Worm (Caenorhabditis elegans) whole organism, young adult: ENCODE results near the gene F36H9.1.

Experiments
- B0261.1 ChIP-seq: sonication (generic microtip); optimal IDR thresholded peaks from 2 replicates; lab custom pipeline; 2016; ENCODE audit warnings: mild to moderate bottlenecking, missing genetic modification characterization, moderate library complexity, missing compliant biosample characterization
- B0336.3 ChIP-seq: fragments of 200-800 bp; sonication (Bioruptor generic); IDR thresholded peaks from 2 replicates; pipeline ENCODE4 v1.3.6; 2022; ENCODE audit warnings: missing genetic modification characterization, missing compliant biosample characterization
- D2030.7 ChIP-seq: fragments of 200-800 bp; sonication (Bioruptor generic); IDR thresholded peaks from 2 replicates; pipeline ENCODE4 v1.3.6; 2022; ENCODE audit warnings: missing genetic modification reagents, missing genetic modification characterization, missing compliant biosample characterization
- F33H1.4 ChIP-seq: fragments of 200-800 bp; sonication (Bioruptor generic); IDR thresholded peaks from 2 replicates; pipeline ENCODE4 v1.3.6; 2022; ENCODE audit warnings: missing genetic modification reagents, missing genetic modification characterization, missing compliant biosample characterization
- F57C9.4 ChIP-seq: sonication (generic microtip); optimal IDR thresholded peaks from 2 replicates; lab custom pipeline; 2017; ENCODE audit warnings: mild to moderate bottlenecking, missing genetic modification characterization, missing compliant biosample characterization
- T07F8.4 ChIP-seq: sonication (generic microtip); optimal IDR thresholded peaks from 2 replicates; lab custom pipeline; 2016; ENCODE audit warnings: mild to moderate bottlenecking, missing genetic modification characterization, moderate library complexity, missing compliant biosample characterization
- Y79H2A.3 ChIP-seq: fragments of 200-800 bp; sonication (Bioruptor generic); conservative IDR thresholded peaks from 2 replicates; pipeline ENCODE4 v1.3.6; 2022; ENCODE audit warnings: missing genetic modification reagents, missing genetic modification characterization, missing compliant biosample characterization
- ama-1 ChIP-seq, 3 experiments: fragments of 150-350 bp in 1 of 3; sonication (generic microtip) in 2 of 3; optimal IDR thresholded peaks; 2 replicates each; lab custom pipeline; 2014 to 2018; ENCODE audit warnings: missing biosample characterization in 2 of 3, missing genetic modification characterization in 2 of 3, missing genetic modification reagents in 2 of 3
- atf-7 ChIP-seq: sonication (generic microtip); optimal IDR thresholded peaks from 2 replicates; lab custom pipeline; 2017; ENCODE audit warnings: mild to moderate bottlenecking, missing genetic modification characterization, missing compliant biosample characterization
- athp-1 ChIP-seq: sonication (generic microtip); optimal IDR thresholded peaks from 2 replicates; lab custom pipeline; 2017; ENCODE audit warnings: mild to moderate bottlenecking, missing genetic modification characterization, missing compliant biosample characterization
- attf-3 ChIP-seq: fragments of 200-800 bp; sonication (Bioruptor generic); conservative IDR thresholded peaks from 2 replicates; pipeline ENCODE4 v1.3.6; 2022; ENCODE audit warnings: missing genetic modification reagents, missing genetic modification characterization, missing compliant biosample characterization
- attf-6 ChIP-seq: fragments of 200-800 bp; sonication (Bioruptor generic); IDR thresholded peaks from 2 replicates; pipeline ENCODE4 v1.3.6; 2022; ENCODE audit warnings: missing genetic modification reagents, missing genetic modification characterization, missing compliant biosample characterization
- bed-1 ChIP-seq: fragments of 200-800 bp; sonication (Bioruptor generic); IDR thresholded peaks from 2 replicates; pipeline ENCODE4 v1.3.6; 2022; ENCODE audit warnings: missing genetic modification reagents, missing genetic modification characterization, missing compliant biosample characterization
- ceh-79 ChIP-seq: sonication (generic microtip); optimal IDR thresholded peaks from 2 replicates; lab custom pipeline; 2017; ENCODE audit warnings: mild to moderate bottlenecking, missing genetic modification characterization, missing compliant biosample characterization
- ceh-91 ChIP-seq: fragments of 200-800 bp; sonication (Bioruptor generic); IDR thresholded peaks from 2 replicates; pipeline ENCODE4 v1.3.6; 2022; ENCODE audit warnings: missing genetic modification reagents, missing genetic modification characterization, missing compliant biosample characterization
- dox-1 ChIP-seq: fragments of 200-800 bp; sonication (Bioruptor generic); IDR thresholded peaks from 2 replicates; pipeline ENCODE4 v1.3.6; 2022; ENCODE audit warnings: missing genetic modification reagents, missing genetic modification characterization, missing compliant biosample characterization
- dpff-1 ChIP-seq: sonication (generic microtip); optimal IDR thresholded peaks from 2 replicates; lab custom pipeline; 2017; ENCODE audit warnings: mild to moderate bottlenecking, missing genetic modification characterization, missing compliant biosample characterization
- dpl-1 ChIP-seq: fragments of 150-350 bp; optimal IDR thresholded peaks from 2 replicates; lab custom pipeline; 2014; ENCODE audit warnings: missing biosample characterization, missing genetic modification reagents, missing genetic modification characterization
- efl-1 ChIP-seq: fragments of 150-350 bp; optimal IDR thresholded peaks from 2 replicates; lab custom pipeline; 2014; ENCODE audit warnings: missing biosample characterization, missing genetic modification reagents, missing genetic modification characterization
- gei-17 ChIP-seq: fragments of 200-800 bp; sonication (Bioruptor generic); optimal IDR thresholded peaks from 2 replicates; lab custom pipeline; 2018; ENCODE audit warnings: mild to moderate bottlenecking, missing genetic modification characterization, missing compliant biosample characterization
- hlh-26 ChIP-seq: fragments of 200-800 bp; sonication (Bioruptor generic); conservative IDR thresholded peaks from 2 replicates; pipeline ENCODE4 v1.3.6; 2022; ENCODE audit warnings: missing genetic modification reagents, missing genetic modification characterization, missing compliant biosample characterization
- hrde-1 ChIP-seq: sonication (generic microtip); optimal IDR thresholded peaks from 2 replicates; lab custom pipeline; 2016; ENCODE audit warnings: missing genetic modification characterization, mild to moderate bottlenecking, missing compliant biosample characterization, moderate library complexity, missing genotype, missing genetic modification reagents, borderline replicate concordance
- hsf-1 ChIP-seq: fragments of 200-800 bp; sonication (Bioruptor generic); IDR thresholded peaks from 2 replicates; pipeline ENCODE4 v1.3.6; 2022; ENCODE audit warnings: missing genetic modification reagents, missing genetic modification characterization, missing compliant biosample characterization
- lin-35 ChIP-seq, 3 experiments: fragments of 150-350 bp in 2 of 3; sonication (generic microtip) in 1 of 3; optimal IDR thresholded peaks; 2 replicates each; lab custom pipeline; 2014 to 2018; ENCODE audit warnings: missing biosample characterization in 3 of 3, missing genetic modification characterization in 3 of 3, missing genetic modification reagents in 3 of 3
- lin-54 ChIP-seq: fragments of 200-800 bp; sonication (Bioruptor generic); optimal IDR thresholded peaks from 2 replicates; lab custom pipeline; 2018; ENCODE audit warnings: mild to moderate bottlenecking, missing genetic modification characterization, missing compliant biosample characterization
- madf-3 ChIP-seq: fragments of 200-800 bp; sonication (Bioruptor generic); IDR thresholded peaks from 2 replicates; pipeline ENCODE4 v1.3.6; 2022; ENCODE audit warnings: missing genetic modification reagents, missing genetic modification characterization, missing compliant biosample characterization
- madf-6 ChIP-seq: fragments of 200-800 bp; sonication (Bioruptor generic); IDR thresholded peaks from 2 replicates; pipeline ENCODE4 v1.3.6; 2022; ENCODE audit warnings: missing genetic modification reagents, missing genetic modification characterization, missing compliant biosample characterization
- nhr-80 ChIP-seq: sonication (generic microtip); optimal IDR thresholded peaks from 2 replicates; lab custom pipeline; 2016; ENCODE audit warnings: missing genetic modification characterization, missing compliant biosample characterization
- rcor-1 ChIP-seq: fragments of 200-800 bp; sonication (Bioruptor generic); IDR thresholded peaks from 2 replicates; pipeline ENCODE4 v1.3.6; 2022; ENCODE audit warnings: missing genetic modification reagents, missing genetic modification characterization, missing compliant biosample characterization
- rec-8 ChIP-seq, 2 experiments: sonication (generic microtip); optimal IDR thresholded peaks; 2 replicates each; lab custom pipeline; 2016; ENCODE audit warnings: mild to moderate bottlenecking in 2 of 2, missing genetic modification characterization in 2 of 2, missing genetic modification reagents in 2 of 2, missing genotype in 2 of 2, missing biosample characterization in 1 of 2, missing compliant biosample characterization in 1 of 2, moderate library complexity in 1 of 2
- repo-1 ChIP-seq: sonication (generic microtip); optimal IDR thresholded peaks from 2 replicates; lab custom pipeline; 2017; ENCODE audit warnings: mild to moderate bottlenecking, missing genetic modification characterization, missing compliant biosample characterization
- rpc-1 ChIP-seq, 2 experiments: fragments of 150-350 bp in 1 of 2; sonication (generic microtip) in 1 of 2; optimal IDR thresholded peaks; 2 replicates each; lab custom pipeline; 2014 to 2018; ENCODE audit warnings: missing biosample characterization in 1 of 2, missing genetic modification characterization in 1 of 2, missing genetic modification reagents in 1 of 2, missing genotype in 1 of 2
- sdz-38 ChIP-seq: sonication (generic microtip); optimal IDR thresholded peaks from 2 replicates; lab custom pipeline; 2016; ENCODE audit warnings: missing genotype, missing genetic modification characterization, missing compliant biosample characterization
- sea-2 ChIP-seq: fragments of 200-800 bp; sonication (Bioruptor generic); IDR thresholded peaks from 2 replicates; pipeline ENCODE4 v1.3.6; 2022; ENCODE audit warnings: missing genetic modification characterization, missing compliant biosample characterization
- snpc-1.3 ChIP-seq: sonication (generic microtip); optimal IDR thresholded peaks from 2 replicates; lab custom pipeline; 2017; ENCODE audit warnings: missing genetic modification characterization, mild to moderate bottlenecking, missing compliant biosample characterization, antibody characterized with exemption, moderate library complexity, missing genotype, missing genetic modification reagents; ENCODE audit not compliant: insufficient read depth
- sptf-2 ChIP-seq: fragments of 200-800 bp; sonication (Bioruptor generic); optimal IDR thresholded peaks from 2 replicates; lab custom pipeline; 2018; ENCODE audit warnings: mild to moderate bottlenecking, missing genetic modification characterization, missing compliant biosample characterization
- tbp1 ChIP-seq: fragments of 200-800 bp; sonication (Bioruptor generic); optimal IDR thresholded peaks from 2 replicates; lab custom pipeline; 2018; ENCODE audit warnings: mild to moderate bottlenecking, missing genetic modification characterization, missing compliant biosample characterization
- tlf-1 ChIP-seq: fragments of 200-800 bp; sonication (Bioruptor generic); optimal IDR thresholded peaks from 2 replicates; lab custom pipeline; 2018; ENCODE audit warnings: mild to moderate bottlenecking, missing genetic modification characterization, missing compliant biosample characterization
- ztf-3 ChIP-seq: fragments of 200-800 bp; sonication (Bioruptor generic); optimal IDR thresholded peaks from 2 replicates; lab custom pipeline; 2018; ENCODE audit warnings: mild to moderate bottlenecking, missing genetic modification characterization, missing compliant biosample characterization

F36H9.1 gene

DNA sequence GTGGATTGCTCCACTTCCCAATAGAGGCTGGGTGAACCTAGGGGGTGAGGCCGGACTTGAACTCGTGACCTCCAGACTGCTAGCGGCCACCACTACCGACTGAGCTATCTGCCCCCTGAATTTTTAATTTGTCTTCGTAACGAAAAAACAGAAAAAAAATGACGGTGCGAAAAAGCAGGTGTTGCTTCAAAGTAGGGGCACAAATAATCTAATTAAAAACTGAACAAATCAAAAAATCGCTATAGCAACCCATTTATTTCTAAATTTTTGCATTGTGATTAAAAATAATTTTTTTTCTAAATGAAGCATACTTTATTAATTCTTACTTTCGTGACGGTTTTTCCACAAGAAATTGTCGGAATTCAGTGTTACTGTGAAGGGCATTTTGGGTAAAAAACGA is 3.6 kb downstream of the F36H9.1 start, which contains the start of gene F36H9.10:
Gene F36H9.10 (plus strand): TSS at position 301 of the 400 bp plus-strand sequence.
- peak; percentile 34 for TF ChIP-seq tbp1 (GFP tag; lab: Kevin White, UChicago)
- TF ChIP-seq madf-3 (GFP tag; lab: Robert Waterston, UW), result no peak
- no peak for TF ChIP-seq rpc-1 (optimal IDR thresholded peaks at IDR 0.05; lab: Kevin White, UChicago)
- TF ChIP-seq rpc-1 (tag; optimal IDR thresholded peaks at IDR 0.05; lab: Kevin White, UChicago), result peak; percentile 62
- peak; percentile 41; the same call in 1 of the 2 replicates for TF ChIP-seq D2030.7 (GFP tag; lab: Robert Waterston, UW)

DNA sequence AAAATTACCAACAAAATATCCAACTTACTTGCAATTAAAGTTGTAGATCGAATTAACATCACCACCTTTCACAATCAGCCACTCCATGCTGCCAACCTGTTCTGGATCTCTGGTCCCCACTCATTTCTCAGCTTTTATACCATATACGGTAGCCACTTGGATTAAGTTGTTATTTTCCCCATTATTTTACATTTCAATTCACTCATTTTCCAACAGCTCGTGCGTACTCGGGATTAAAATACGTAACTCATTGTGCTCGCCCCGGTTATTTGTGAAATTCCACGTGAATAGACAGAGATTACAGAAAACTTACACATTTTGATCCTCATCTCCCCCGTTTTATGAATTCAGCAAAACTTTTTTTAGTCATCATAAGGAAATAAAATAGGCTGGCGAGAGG is 8.7 kb downstream of the F36H9.1 start, which contains the start of gene srt-41:
Gene srt-41 (minus strand): TSS at position 101 of the 400 bp plus-strand sequence.
- TF ChIP-seq dpff-1 (no peak), nhr-80 (tag; lab: Kevin White, UChicago) (no peak), T07F8.4 (tag; lab: Kevin White, UChicago) (no peak), ama-1 (optimal IDR thresholded peaks at IDR 0.05; lab: Kevin White, UChicago) (no peak), ama-1 (GFP tag; optimal IDR thresholded peaks at IDR 0.05; lab: Kevin White, UChicago) (no peak), rec-8 (tag; optimal IDR thresholded peaks at IDR 0.05; lab: Kevin White, UChicago) (no peak), gei-17 (no peak), hlh-26 (GFP tag; lab: Robert Waterston, UW) (no peak), lin-54 (GFP tag; lab: Kevin White, UChicago) (no peak), F57C9.4 (tag; lab: Kevin White, UChicago) (no peak), rcor-1 (GFP tag; lab: Robert Waterston, UW) (no peak), attf-6 (GFP tag; lab: Robert Waterston, UW) (no peak), tlf-1 (no peak), athp-1 (tag; lab: Kevin White, UChicago) (no peak), dox-1 (no peak), Y79H2A.3 (GFP tag; lab: Robert Waterston, UW) (no peak), hsf-1 (no peak), atf-7 (tag; lab: Kevin White, UChicago) (no peak), efl-1 (GFP tag; lab: Kevin White, UChicago) (no peak), ztf-3 (GFP tag; lab: Kevin White, UChicago) (no peak), lin-35 (GFP tag; optimal IDR thresholded peaks at IDR 0.05; lab: Kevin White, UChicago) (no peak)

DNA sequence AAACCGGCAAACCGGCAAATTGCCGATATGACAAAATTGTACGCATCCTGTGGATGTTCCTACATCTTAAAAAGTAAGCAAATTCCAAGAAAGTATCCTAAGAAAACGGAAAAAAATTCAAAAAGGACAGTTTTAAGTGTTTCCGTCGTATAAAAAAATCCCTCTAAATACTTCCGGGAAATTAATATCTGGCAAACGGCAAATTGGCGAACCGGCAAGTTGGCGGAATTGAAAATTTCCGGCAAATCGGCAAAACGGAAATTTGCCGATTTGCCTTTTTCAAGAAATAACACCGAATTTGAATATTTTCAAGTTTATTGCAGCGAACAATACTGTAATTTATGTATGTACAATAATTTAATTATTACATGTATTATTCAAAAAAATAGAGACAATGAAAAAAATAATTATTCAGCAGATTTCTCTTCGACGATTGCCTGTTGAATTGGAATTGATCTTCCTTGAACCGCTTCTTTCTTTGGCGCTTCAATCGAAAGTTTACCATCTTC is 9.8 kb downstream of the F36H9.1 start:
- TF ChIP-seq tbp1 (GFP tag; lab: Kevin White, UChicago) (no peak), madf-6 (GFP tag; lab: Robert Waterston, UW) (no peak), nhr-80 (tag; lab: Kevin White, UChicago) (peak; percentile 5), ceh-91 (GFP tag; lab: Robert Waterston, UW) (no peak), sptf-2 (GFP tag; lab: Kevin White, UChicago) (no peak), B0336.3 (GFP tag; lab: Robert Waterston, UW) (no peak), bed-1 (GFP tag; lab: Robert Waterston, UW) (no peak), F33H1.4 (GFP tag; lab: Robert Waterston, UW) (no peak), hrde-1 (tag; lab: Kevin White, UChicago) (no peak), B0261.1 (no peak), sea-2 (no peak), repo-1 (tag; lab: Kevin White, UChicago) (peak; percentile 5), ceh-79 (tag; lab: Kevin White, UChicago) (no peak), snpc-1.3 (tag; lab: Kevin White, UChicago) (no peak), dpl-1 (no peak), ama-1 (optimal IDR thresholded peaks at IDR 0.05; lab: Kevin White, UChicago) (peak; percentile 38), ama-1 (GFP tag; optimal IDR thresholded peaks at IDR 0.05; lab: Kevin White, UChicago) (no peak), attf-3 (no peak), sdz-38 (tag; lab: Kevin White, UChicago) (no peak)
